Worm (Caenorhabditis elegans) whole organism, mixed stage, embryonic: ENCODE data around the gene nrde-2.

ENCODE experiments used
- M03D4.4 ChIP-seq: sonication (generic microtip); optimal IDR thresholded peaks from 2 replicates; lab custom pipeline; 2017; ENCODE audit warnings: mild to moderate bottlenecking, missing genetic modification characterization, missing compliant biosample characterization
- blmp-1 ChIP-seq: fragments of 150-350 bp; optimal IDR thresholded peaks from 2 replicates; lab custom pipeline; 2014; ENCODE audit warnings: missing biosample characterization, missing genetic modification characterization
- ceh-83 ChIP-seq: fragments of 200-800 bp; sonication (Bioruptor generic); optimal IDR thresholded peaks from 2 replicates; lab custom pipeline; 2018; ENCODE audit warnings: mild to moderate bottlenecking, missing genetic modification characterization, missing compliant biosample characterization
- ces-1 ChIP-seq: fragments of 150-350 bp; optimal IDR thresholded peaks from 2 replicates; lab custom pipeline; 2014; ENCODE audit warnings: missing biosample characterization, missing genetic modification reagents, missing genetic modification characterization
- cnd-1 ChIP-seq: fragments of 200-800 bp; sonication (Bioruptor generic); optimal IDR thresholded peaks from 2 replicates; lab custom pipeline; 2018; ENCODE audit warnings: mild to moderate bottlenecking, missing genetic modification characterization, missing compliant biosample characterization
- drap-1 ChIP-seq: fragments of 200-800 bp; sonication (Bioruptor generic); optimal IDR thresholded peaks from 3 replicates; lab custom pipeline; 2018; ENCODE audit warnings: mild to moderate bottlenecking, missing genetic modification characterization, missing compliant biosample characterization
- elt-1 ChIP-seq: sonication (generic microtip); optimal IDR thresholded peaks from 2 replicates; lab custom pipeline; 2017; ENCODE audit warnings: missing genetic modification characterization, mild to moderate bottlenecking, missing compliant biosample characterization, antibody characterized with exemption, moderate library complexity, borderline replicate concordance; ENCODE audit not compliant: insufficient read depth
- elt-3 ChIP-seq: fragments of 150-350 bp; optimal IDR thresholded peaks from 2 replicates; lab custom pipeline; 2014; ENCODE audit warnings: missing biosample characterization, missing genetic modification characterization
- flh-1 ChIP-seq: fragments of 200-800 bp; sonication (Bioruptor generic); optimal IDR thresholded peaks from 2 replicates; lab custom pipeline; 2018; ENCODE audit warnings: mild to moderate bottlenecking, missing genetic modification characterization, moderate library complexity, missing compliant biosample characterization
- ham-2 ChIP-seq: fragments of 200-800 bp; sonication (Bioruptor generic); optimal IDR thresholded peaks from 2 replicates; lab custom pipeline; 2018; ENCODE audit warnings: mild to moderate bottlenecking, missing genetic modification characterization, missing compliant biosample characterization
- hlh-1 ChIP-seq: fragments of 150-350 bp; optimal IDR thresholded peaks from 2 replicates; lab custom pipeline; 2014; ENCODE audit warnings: missing biosample characterization, missing genetic modification reagents, missing genetic modification characterization
- lin-13 ChIP-seq: fragments of 150-350 bp; optimal IDR thresholded peaks from 2 replicates; lab custom pipeline; 2014; ENCODE audit warnings: missing biosample characterization, missing genetic modification characterization
- lsy-2 ChIP-seq: fragments of 150-350 bp; optimal IDR thresholded peaks from 2 replicates; lab custom pipeline; 2014; ENCODE audit warnings: missing biosample characterization, missing genetic modification characterization
- mab-5 ChIP-seq: fragments of 150-350 bp; optimal IDR thresholded peaks from 2 replicates; lab custom pipeline; 2014; ENCODE audit warnings: missing biosample characterization, missing genetic modification characterization
- mep-1 ChIP-seq: fragments of 150-350 bp; optimal IDR thresholded peaks from 2 replicates; lab custom pipeline; 2017; ENCODE audit warnings: missing biosample characterization, missing genetic modification reagents, missing genetic modification characterization, inconsistent platforms
- mls-2 ChIP-seq: sonication (generic microtip); optimal IDR thresholded peaks from 2 replicates; lab custom pipeline; 2016; ENCODE audit warnings: mild to moderate bottlenecking, missing genetic modification characterization, moderate library complexity, missing compliant biosample characterization
- nhr-2 ChIP-seq: fragments of 150-350 bp; optimal IDR thresholded peaks from 2 replicates; lab custom pipeline; 2014; ENCODE audit warnings: missing biosample characterization, missing genetic modification characterization
- nhr-237 ChIP-seq: fragments of 150-350 bp; optimal IDR thresholded peaks from 2 replicates; lab custom pipeline; 2014; ENCODE audit warnings: missing biosample characterization, missing genetic modification characterization
- nhr-28 ChIP-seq: fragments of 150-350 bp; optimal IDR thresholded peaks from 2 replicates; lab custom pipeline; 2014; ENCODE audit warnings: missing biosample characterization, missing genetic modification characterization
- nhr-76 ChIP-seq: sonication (generic microtip); optimal IDR thresholded peaks from 2 replicates; lab custom pipeline; 2017; ENCODE audit warnings: missing biosample characterization, missing genetic modification characterization
- pha-4 ChIP-seq: fragments of 150-350 bp; optimal IDR thresholded peaks from 2 replicates; lab custom pipeline; 2018; ENCODE audit warnings: missing biosample characterization, missing genetic modification reagents, missing genetic modification characterization
- sem-2 ChIP-seq: fragments of 200-800 bp; sonication (Bioruptor generic); optimal IDR thresholded peaks from 2 replicates; lab custom pipeline; 2018; ENCODE audit warnings: mild to moderate bottlenecking, missing genetic modification characterization, missing compliant biosample characterization
- snpc-4 ChIP-seq: fragments of 150-350 bp; optimal IDR thresholded peaks from 2 replicates; lab custom pipeline; 2014; ENCODE audit warnings: missing biosample characterization, missing genetic modification characterization
- sptf-1 ChIP-seq: sonication (generic microtip); optimal IDR thresholded peaks from 2 replicates; lab custom pipeline; 2017; ENCODE audit warnings: mild to moderate bottlenecking, missing genetic modification characterization, moderate library complexity, missing compliant biosample characterization
- tbx-8 ChIP-seq: fragments of 200-800 bp; sonication (Bioruptor generic); optimal IDR thresholded peaks from 2 replicates; lab custom pipeline; 2018; ENCODE audit warnings: mild to moderate bottlenecking, missing genetic modification characterization, moderate library complexity, missing compliant biosample characterization
- unc-120 ChIP-seq: sonication (generic microtip); optimal IDR thresholded peaks from 2 replicates; lab custom pipeline; 2017; ENCODE audit warnings: missing genetic modification characterization, missing compliant biosample characterization; ENCODE audit not compliant: poor library complexity, severe bottlenecking
- unc-39 ChIP-seq: fragments of 150-350 bp; optimal IDR thresholded peaks from 2 replicates; lab custom pipeline; 2014; ENCODE audit warnings: missing biosample characterization, missing genetic modification characterization
- unc-62 ChIP-seq: fragments of 150-350 bp; optimal IDR thresholded peaks from 2 replicates; lab custom pipeline; 2014; ENCODE audit warnings: missing biosample characterization, missing genetic modification reagents, missing genetic modification characterization
- zip-8 ChIP-seq: fragments of 150-350 bp; optimal IDR thresholded peaks from 2 replicates; lab custom pipeline; 2014; ENCODE audit warnings: missing biosample characterization, missing genetic modification characterization
- ztf-11 ChIP-seq: fragments of 150-350 bp; optimal IDR thresholded peaks from 2 replicates; lab custom pipeline; 2014; ENCODE audit warnings: missing biosample characterization, missing genetic modification characterization

nrde-2 gene

DNA sequence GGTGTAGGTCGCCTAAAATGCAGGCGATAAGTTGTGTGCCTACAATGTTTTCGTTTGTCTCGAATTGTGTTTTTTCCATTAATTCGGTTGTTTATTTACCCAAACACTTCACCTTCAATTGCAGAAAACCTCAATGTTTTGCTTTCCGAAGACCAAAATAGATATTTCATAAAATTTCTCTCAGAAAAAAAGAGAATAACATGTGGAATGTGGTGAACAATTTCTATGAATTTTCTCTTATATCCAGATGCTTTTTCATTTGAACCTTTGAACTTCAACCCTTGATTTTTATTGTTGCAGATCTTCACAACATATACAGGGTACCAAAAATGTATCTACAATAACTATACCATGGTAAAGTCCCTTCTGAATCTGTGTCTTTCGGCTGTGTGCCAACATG, 41.0 kb downstream of the nrde-2 start, which contains the start of gene T01E8.1:
Gene T01E8.1, plus strand, starts transcription at position 301 of the 400 bp plus-strand sequence.
- TF ChIP-seq elt-3 (tag; lab: Kevin White, UChicago) (no peak), pha-4 (no peak)

DNA sequence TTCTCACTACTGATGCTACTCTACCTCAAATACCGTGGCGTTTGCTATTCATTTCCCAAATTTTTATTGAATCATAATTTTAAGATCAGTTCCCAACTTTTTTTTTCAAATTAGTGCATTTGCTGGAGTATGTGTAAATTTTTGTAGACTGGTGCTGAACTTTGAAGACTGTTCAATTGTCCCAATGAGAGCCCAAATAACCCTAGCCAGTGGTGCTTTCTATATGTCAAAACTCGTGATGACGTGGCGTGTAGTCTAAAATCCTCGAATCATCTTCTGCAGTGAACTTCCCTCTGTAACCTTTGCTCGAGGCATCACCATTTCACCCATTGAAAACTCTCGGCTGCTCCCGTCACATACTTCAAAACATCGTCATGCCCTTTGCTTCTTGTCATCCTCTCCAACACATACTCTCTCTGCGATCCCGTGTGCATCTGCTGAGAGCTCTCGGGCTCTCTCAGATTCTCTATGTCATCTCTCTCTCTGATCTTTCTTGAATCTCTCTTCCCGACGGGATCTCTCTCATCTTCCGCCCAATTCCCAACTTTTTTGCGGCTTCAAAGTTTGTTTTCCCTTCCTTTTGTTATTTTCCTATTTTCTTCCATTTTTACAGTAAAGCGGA, 42.9 kb downstream of the nrde-2 start:
- TF ChIP-seq hlh-1 (tag; lab: Kevin White, UChicago): peak; percentile 53
- TF ChIP-seq tbx-8 (GFP tag; lab: Kevin White, UChicago): no peak
- TF ChIP-seq pha-4: peak; percentile 32

ce11 chrII:10203765-10204164, 43.7 kb downstream of the nrde-2 start:
- TF ChIP-seq ces-1 (GFP tag; lab: Kevin White, UChicago) (no peak), unc-120 (tag; lab: Kevin White, UChicago) (no peak), ceh-83 (GFP tag; lab: Kevin White, UChicago) (no peak), snpc-4 (tag; lab: Kevin White, UChicago) (no peak), mab-5 (tag; lab: Kevin White, UChicago) (no peak), pha-4 (peak; percentile 68), lin-13 (no peak), blmp-1 (tag; lab: Kevin White, UChicago) (peak; percentile 13), unc-39 (no peak), sem-2 (GFP tag; lab: Kevin White, UChicago) (no peak), nhr-28 (tag; lab: Kevin White, UChicago) (no peak), ham-2 (GFP tag; lab: Kevin White, UChicago) (peak; percentile 67), nhr-76 (no peak), unc-62 (GFP tag; lab: Kevin White, UChicago) (no peak), lsy-2 (tag; lab: Kevin White, UChicago) (no peak), nhr-237 (tag; lab: Kevin White, UChicago) (peak; percentile 34), nhr-2 (tag; lab: Kevin White, UChicago) (no peak), flh-1 (GFP tag; lab: Kevin White, UChicago) (no peak)

- TF ChIP-seq mep-1 (tag; lab: Kevin White, UChicago): no peak
- TF ChIP-seq ham-2 (GFP tag; lab: Kevin White, UChicago): no peak
- peak; percentile 28 for TF ChIP-seq unc-62 (GFP tag; lab: Kevin White, UChicago)
- TF ChIP-seq mab-5 (tag; lab: Kevin White, UChicago): peak; percentile 23
Observed at ce11 chrII:10203067-10203466, 44.4 kb downstream of the nrde-2 start.

DNA sequence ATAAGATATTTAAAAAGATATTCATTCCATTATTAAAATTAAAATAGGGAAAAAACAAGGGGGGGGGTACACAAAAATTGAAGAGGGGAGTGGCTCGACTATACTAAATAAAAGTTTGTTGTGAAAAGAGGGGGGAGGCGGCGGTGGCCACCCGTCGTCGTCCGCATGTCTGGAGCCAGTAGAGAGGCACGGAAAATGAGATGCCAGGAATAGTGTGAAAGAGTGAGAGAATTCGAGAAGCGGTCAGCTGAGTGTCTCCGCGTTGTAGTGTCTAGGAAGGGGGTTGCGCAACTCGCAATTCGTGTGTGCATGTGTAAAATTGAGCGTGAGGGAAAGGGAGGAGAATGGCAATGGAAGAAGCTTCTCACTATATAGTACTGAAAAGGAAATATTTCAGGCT, 45.2 kb downstream of the nrde-2 start:
- TF ChIP-seq unc-120 (tag; lab: Kevin White, UChicago): peak; percentile 67
- peak; percentile 29 for TF ChIP-seq unc-62 (GFP tag; lab: Kevin White, UChicago)
- TF ChIP-seq nhr-76: no peak
- peak; percentile 64 for TF ChIP-seq sptf-1 (tag; lab: Kevin White, UChicago)
- no peak for TF ChIP-seq elt-3 (tag; lab: Kevin White, UChicago)
- peak; percentile 59 for TF ChIP-seq ces-1 (GFP tag; lab: Kevin White, UChicago)
- no peak for TF ChIP-seq lin-13
- no peak for TF ChIP-seq unc-39
- peak; percentile 71 for TF ChIP-seq zip-8 (tag; lab: Kevin White, UChicago)
- TF ChIP-seq cnd-1 (tag; lab: Kevin White, UChicago): no peak
- TF ChIP-seq nhr-28 (tag; lab: Kevin White, UChicago): no peak
- peak; percentile 37 for TF ChIP-seq mep-1 (tag; lab: Kevin White, UChicago)
- peak; percentile 52 for TF ChIP-seq mls-2 (tag; lab: Kevin White, UChicago)
- peak; percentile 33 for TF ChIP-seq M03D4.4
- TF ChIP-seq blmp-1 (tag; lab: Kevin White, UChicago): no peak
- peak; percentile 62 for TF ChIP-seq drap-1 (GFP tag; lab: Kevin White, UChicago)
- TF ChIP-seq hlh-1 (tag; lab: Kevin White, UChicago): peak; percentile 32
- TF ChIP-seq pha-4: peak; percentile 68
- TF ChIP-seq ceh-83 (GFP tag; lab: Kevin White, UChicago): peak; percentile 20
- TF ChIP-seq ztf-11 (tag; lab: Kevin White, UChicago): no peak
- no peak for TF ChIP-seq elt-1
